Worm (Caenorhabditis elegans) whole organism, late embryonic: Measurements from ENCODE around the gene C25F6.6.

ENCODE experiments used
- C08G9.2 ChIP-seq: sonication (generic microtip); optimal IDR thresholded peaks from 2 replicates; lab custom pipeline; 2016; ENCODE audit warnings: mild to moderate bottlenecking, missing genetic modification characterization, moderate library complexity, missing compliant biosample characterization
- F13H6.1 ChIP-seq: sonication (generic microtip); optimal IDR thresholded peaks from 2 replicates; lab custom pipeline; 2016; ENCODE audit warnings: missing genetic modification characterization, missing compliant biosample characterization
- K02D7.2 ChIP-seq: sonication (generic microtip); optimal IDR thresholded peaks from 2 replicates; lab custom pipeline; 2017; ENCODE audit warnings: mild to moderate bottlenecking, missing genetic modification characterization, missing compliant biosample characterization
- K09A11.1 ChIP-seq: sonication (generic microtip); optimal IDR thresholded peaks from 2 replicates; lab custom pipeline; 2017; ENCODE audit warnings: antibody characterized with exemption, mild to moderate bottlenecking, missing genetic modification characterization, missing compliant biosample characterization; ENCODE audit not compliant: insufficient read depth
- T23F11.4 ChIP-seq: fragments of 200-800 bp; sonication (Bioruptor generic); optimal IDR thresholded peaks from 2 replicates; lab custom pipeline; 2018; ENCODE audit warnings: mild to moderate bottlenecking, missing genetic modification characterization, missing compliant biosample characterization
- ceh-14 ChIP-seq: sonication (generic microtip); optimal IDR thresholded peaks from 2 replicates; lab custom pipeline; 2016; ENCODE audit warnings: missing genotype, missing genetic modification characterization, missing compliant biosample characterization
- ceh-18 ChIP-seq: sonication (generic microtip); optimal IDR thresholded peaks from 2 replicates; lab custom pipeline; 2016; ENCODE audit warnings: missing genetic modification characterization, missing compliant biosample characterization
- ceh-2 ChIP-seq: sonication (generic microtip); optimal IDR thresholded peaks from 2 replicates; lab custom pipeline; 2016; ENCODE audit warnings: missing genotype, missing genetic modification characterization, missing compliant biosample characterization
- ceh-9 ChIP-seq: sonication (generic microtip); optimal IDR thresholded peaks from 2 replicates; lab custom pipeline; 2016; ENCODE audit warnings: mild to moderate bottlenecking, missing genetic modification characterization, inconsistent platforms, missing compliant biosample characterization
- che-1 ChIP-seq: sonication (generic microtip); optimal IDR thresholded peaks from 2 replicates; lab custom pipeline; 2016; ENCODE audit warnings: mild to moderate bottlenecking, missing genetic modification characterization, missing compliant biosample characterization
- dmd-4 ChIP-seq: sonication (generic microtip); optimal IDR thresholded peaks from 2 replicates; lab custom pipeline; 2016; ENCODE audit warnings: borderline replicate concordance, missing genetic modification characterization, missing compliant biosample characterization
- dve-1 ChIP-seq: sonication (generic microtip); optimal IDR thresholded peaks from 2 replicates; lab custom pipeline; 2017; ENCODE audit warnings: antibody characterized with exemption, mild to moderate bottlenecking, missing genetic modification characterization, missing compliant biosample characterization
- elt-4 ChIP-seq: sonication (generic microtip); optimal IDR thresholded peaks from 2 replicates; lab custom pipeline; 2016; ENCODE audit warnings: missing genetic modification characterization, missing compliant biosample characterization
- eyg-1 ChIP-seq: sonication (generic microtip); optimal IDR thresholded peaks from 2 replicates; lab custom pipeline; 2016; ENCODE audit warnings: missing genotype, missing genetic modification characterization, missing compliant biosample characterization
- fkh-10 ChIP-seq: fragments of 150-350 bp; optimal IDR thresholded peaks from 2 replicates; lab custom pipeline; 2014; ENCODE audit warnings: missing biosample characterization, missing genetic modification reagents, missing genetic modification characterization
- fkh-6 ChIP-seq: sonication (generic microtip); optimal IDR thresholded peaks from 2 replicates; lab custom pipeline; 2016; ENCODE audit warnings: missing genetic modification characterization, missing compliant biosample characterization
- gmeb-2 ChIP-seq: sonication (generic microtip); optimal IDR thresholded peaks from 2 replicates; lab custom pipeline; 2016; ENCODE audit warnings: missing genetic modification characterization, inconsistent platforms, missing compliant biosample characterization
- hlh-13 ChIP-seq: fragments of 200-800 bp; sonication (Bioruptor generic); optimal IDR thresholded peaks from 2 replicates; lab custom pipeline; 2018; ENCODE audit warnings: mild to moderate bottlenecking, missing genetic modification characterization, missing compliant biosample characterization
- hlh-15 ChIP-seq: sonication (generic microtip); optimal IDR thresholded peaks from 2 replicates; lab custom pipeline; 2016; ENCODE audit warnings: missing genetic modification characterization, missing compliant biosample characterization
- hlh-6 ChIP-seq: sonication (generic microtip); optimal IDR thresholded peaks from 2 replicates; lab custom pipeline; 2016; ENCODE audit warnings: missing genotype, missing genetic modification characterization, missing compliant biosample characterization
- hlh-8 ChIP-seq: sonication (generic microtip); optimal IDR thresholded peaks from 2 replicates; lab custom pipeline; 2016; ENCODE audit warnings: missing genotype, missing genetic modification characterization, missing compliant biosample characterization
- lim-6 ChIP-seq: sonication (generic microtip); optimal IDR thresholded peaks from 2 replicates; lab custom pipeline; 2016; ENCODE audit warnings: missing genetic modification characterization, missing compliant biosample characterization
- madf-2 ChIP-seq: sonication (generic microtip); optimal IDR thresholded peaks from 2 replicates; lab custom pipeline; 2017; ENCODE audit warnings: missing genetic modification characterization, missing compliant biosample characterization
- mec-3 ChIP-seq: sonication (generic microtip); optimal IDR thresholded peaks from 2 replicates; lab custom pipeline; 2016; ENCODE audit warnings: borderline replicate concordance, missing genetic modification characterization, missing compliant biosample characterization
- nfya-1 ChIP-seq: sonication (generic microtip); optimal IDR thresholded peaks from 2 replicates; lab custom pipeline; 2017; ENCODE audit warnings: missing genetic modification characterization, mild to moderate bottlenecking, missing compliant biosample characterization, antibody characterized with exemption, moderate library complexity
- nhr-11 ChIP-seq: fragments of 150-350 bp; optimal IDR thresholded peaks from 2 replicates; lab custom pipeline; 2014; ENCODE audit warnings: missing biosample characterization, missing genetic modification characterization
- nhr-232 ChIP-seq: sonication (generic microtip); optimal IDR thresholded peaks from 2 replicates; lab custom pipeline; 2016; ENCODE audit warnings: missing genetic modification characterization, missing compliant biosample characterization
- npax-4 ChIP-seq: sonication (generic microtip); optimal IDR thresholded peaks from 2 replicates; lab custom pipeline; 2016; ENCODE audit warnings: missing genetic modification characterization, missing compliant biosample characterization
- odd-2 ChIP-seq: sonication (generic microtip); optimal IDR thresholded peaks from 2 replicates; lab custom pipeline; 2017; ENCODE audit warnings: antibody characterized with exemption, mild to moderate bottlenecking, missing genetic modification characterization, missing compliant biosample characterization
- pag-3 ChIP-seq: sonication (generic microtip); optimal IDR thresholded peaks from 2 replicates; lab custom pipeline; 2016; ENCODE audit warnings: missing compliant biosample characterization, missing genetic modification characterization, borderline replicate concordance
- pat-9 ChIP-seq: fragments of 200-800 bp; sonication (Bioruptor generic); optimal IDR thresholded peaks from 2 replicates; lab custom pipeline; 2018; ENCODE audit warnings: mild to moderate bottlenecking, missing genetic modification characterization, moderate library complexity, missing compliant biosample characterization
- pha-2 ChIP-seq: sonication (generic microtip); optimal IDR thresholded peaks from 2 replicates; lab custom pipeline; 2017; ENCODE audit warnings: mild to moderate bottlenecking, missing genetic modification characterization, missing compliant biosample characterization
- pha-4 ChIP-seq: fragments of 150-350 bp; optimal IDR thresholded peaks from 2 replicates; lab custom pipeline; 2018; ENCODE audit warnings: missing biosample characterization, missing genetic modification reagents, missing genetic modification characterization
- pros-1 ChIP-seq: fragments of 150-350 bp; optimal IDR thresholded peaks from 2 replicates; lab custom pipeline; 2014; ENCODE audit warnings: missing biosample characterization, missing genetic modification reagents, missing genetic modification characterization
- sox-2 ChIP-seq: fragments of 200-800 bp; sonication (Bioruptor generic); IDR thresholded peaks from 2 replicates; pipeline ENCODE4 v1.3.6; 2022; ENCODE audit warnings: missing genetic modification reagents, missing genetic modification characterization, missing compliant biosample characterization
- sox-4 ChIP-seq: sonication (generic microtip); optimal IDR thresholded peaks from 2 replicates; lab custom pipeline; 2017; ENCODE audit warnings: mild to moderate bottlenecking, missing genetic modification characterization, inconsistent platforms, missing compliant biosample characterization
- syd-9 ChIP-seq: sonication (generic microtip); optimal IDR thresholded peaks from 2 replicates; lab custom pipeline; 2016; ENCODE audit warnings: mild to moderate bottlenecking, missing genetic modification characterization, moderate library complexity, missing compliant biosample characterization
- tbx-2 ChIP-seq: sonication (generic microtip); optimal IDR thresholded peaks from 2 replicates; lab custom pipeline; 2016; ENCODE audit warnings: missing genetic modification characterization, missing compliant biosample characterization
- tbx-7 ChIP-seq: sonication (generic microtip); optimal IDR thresholded peaks from 2 replicates; lab custom pipeline; 2016; ENCODE audit warnings: missing genotype, missing genetic modification characterization, missing compliant biosample characterization
- unc-3 ChIP-seq, 2 experiments: fragments of 200-800 bp in 1 of 2; sonication (Bioruptor generic) in 1 of 2; sonication (generic microtip) in 1 of 2; conservative IDR thresholded peaks in 1 of 2; optimal IDR thresholded peaks in 1 of 2; 2 replicates each; pipeline versions ENCODE4 v1.3.6 to Lab custom; 2016 to 2022; ENCODE audit warnings: missing compliant biosample characterization in 2 of 2, missing genetic modification characterization in 2 of 2, missing genetic modification reagents in 1 of 2
- unc-55 ChIP-seq: sonication (generic microtip); optimal IDR thresholded peaks from 2 replicates; lab custom pipeline; 2017; ENCODE audit warnings: missing biosample characterization, missing genetic modification reagents, missing genetic modification characterization
- unc-86 ChIP-seq: sonication (generic microtip); optimal IDR thresholded peaks from 2 replicates; lab custom pipeline; 2016; ENCODE audit warnings: missing genetic modification characterization, missing compliant biosample characterization
- zip-5 ChIP-seq: sonication (generic microtip); optimal IDR thresholded peaks from 2 replicates; lab custom pipeline; 2016; ENCODE audit warnings: missing genetic modification characterization, missing compliant biosample characterization
- ztf-16 ChIP-seq: sonication (generic microtip); optimal IDR thresholded peaks from 2 replicates; lab custom pipeline; 2017; ENCODE audit warnings: missing genetic modification characterization, missing compliant biosample characterization

Gene C25F6.6

ce11 chrX:5447381-5447780 lies 3.2 kb downstream of the C25F6.6 start:
- TF ChIP-seq hlh-15 (tag; lab: Kevin White, UChicago), result no peak

- TF ChIP-seq syd-9 (tag; lab: Kevin White, UChicago) (no peak), madf-2 (tag; lab: Kevin White, UChicago) (no peak), gmeb-2 (tag; lab: Kevin White, UChicago) (no peak), unc-55 (GFP tag; lab: Kevin White, UChicago) (no peak)
- TF ChIP-seq, all 69 proteins: peak for 0
Observed at ce11 chrX:5444863-5445262, 5.8 kb downstream of the C25F6.6 start, which contains the start of gene itm-2. Gene itm-2, plus strand, starts transcription at chrX:5445163.

DNA sequence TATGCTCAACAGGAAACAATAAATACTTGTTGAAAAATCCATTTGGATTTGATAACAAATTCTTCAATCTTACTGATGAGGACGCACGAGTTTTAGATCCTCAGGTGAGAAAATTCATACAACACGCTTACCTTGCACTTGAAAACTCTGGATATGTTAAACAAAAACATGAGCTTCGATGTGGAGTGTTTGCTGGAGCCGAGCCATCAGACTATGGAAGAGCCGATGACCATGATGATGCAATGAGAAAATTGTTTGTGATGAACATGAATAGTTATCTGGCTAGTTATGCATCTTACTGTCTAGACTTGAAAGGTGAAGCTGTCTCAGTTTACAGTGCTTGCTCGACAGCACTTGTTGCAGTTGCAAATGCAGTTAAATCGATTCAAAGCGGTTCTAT lies 16.7 kb downstream of the C25F6.6 start:
- TF ChIP-seq syd-9 (tag; lab: Kevin White, UChicago), result no peak
- no peak for TF ChIP-seq dmd-4 (tag; lab: Kevin White, UChicago)
- TF ChIP-seq ceh-9 (tag; lab: Kevin White, UChicago), result no peak
- no peak for TF ChIP-seq F13H6.1 (tag; lab: Kevin White, UChicago)
- no peak for TF ChIP-seq madf-2 (tag; lab: Kevin White, UChicago)
- no peak for TF ChIP-seq ceh-14 (tag; lab: Kevin White, UChicago)
- no peak for TF ChIP-seq tbx-2 (tag; lab: Kevin White, UChicago)
- no peak for TF ChIP-seq elt-4 (tag; lab: Kevin White, UChicago)
- TF ChIP-seq hlh-6, result no peak
- TF ChIP-seq ceh-18 (tag; lab: Kevin White, UChicago), result no peak
- TF ChIP-seq pros-1 (tag; lab: Kevin White, UChicago), result no peak
- TF ChIP-seq ceh-2 (tag; lab: Kevin White, UChicago), result no peak
- TF ChIP-seq unc-3 (GFP tag; conservative IDR thresholded peaks at IDR 0.05; lab: Robert Waterston, UW), result no peak
- TF ChIP-seq unc-3 (tag; optimal IDR thresholded peaks at IDR 0.05; lab: Kevin White, UChicago), result no peak

- TF ChIP-seq nfya-1 (tag; lab: Kevin White, UChicago) (peak; percentile 96), unc-55 (GFP tag; lab: Kevin White, UChicago) (peak; percentile 42), fkh-10 (GFP tag; lab: Kevin White, UChicago) (peak; percentile 93), fkh-6 (tag; lab: Kevin White, UChicago) (peak; percentile 54), nhr-232 (tag; lab: Kevin White, UChicago) (peak; percentile 22), sox-2 (GFP tag; lab: Robert Waterston, UW) (peak; percentile 51), K09A11.1 (tag; lab: Kevin White, UChicago) (peak; percentile 67), ztf-16 (tag; lab: Kevin White, UChicago) (peak; percentile 81), ceh-18 (tag; lab: Kevin White, UChicago) (peak; percentile 99), zip-5 (tag; lab: Kevin White, UChicago) (peak; percentile 46), tbx-7 (tag; lab: Kevin White, UChicago) (peak; percentile 57), C08G9.2 (tag; lab: Kevin White, UChicago) (peak; percentile 79), hlh-13 (GFP tag; lab: Kevin White, UChicago) (peak; percentile 9), T23F11.4 (GFP tag; lab: Kevin White, UChicago) (peak; percentile 68), pag-3 (no peak), odd-2 (tag; lab: Kevin White, UChicago) (peak; percentile 28), lim-6 (no peak), eyg-1 (tag; lab: Kevin White, UChicago) (peak; percentile 80), K02D7.2 (tag; lab: Kevin White, UChicago) (no peak), nhr-11 (tag; lab: Kevin White, UChicago) (no peak), elt-4 (tag; lab: Kevin White, UChicago) (no peak), syd-9 (tag; lab: Kevin White, UChicago) (peak; percentile 93), unc-86 (tag; lab: Kevin White, UChicago) (no peak), hlh-8 (peak; percentile 88), mec-3 (tag; lab: Kevin White, UChicago) (no peak), che-1 (peak; percentile 42), pros-1 (tag; lab: Kevin White, UChicago) (peak; percentile 97), pat-9 (peak; percentile 65), npax-4 (tag; lab: Kevin White, UChicago) (no peak), pha-4 (tag; lab: Kevin White, UChicago) (no peak), hlh-6 (peak; percentile 69), dve-1 (tag; lab: Kevin White, UChicago) (peak; percentile 97), sox-4 (tag; lab: Kevin White, UChicago) (peak; percentile 60), pha-2 (tag; lab: Kevin White, UChicago) (no peak), madf-2 (tag; lab: Kevin White, UChicago) (peak; percentile 83)
Observed at ce11 chrX:5429335-5429734, 21.3 kb downstream of the C25F6.6 start.
